Fruit fly (Drosophila melanogaster) whole organism, prepupa: ENCODE measurements around the gene Tsp29Fa.

Experiments
- Blimp-1 ChIP-seq: fragments of 200-800 bp; sonication (Bioruptor generic); optimal IDR thresholded peaks from 3 replicates; lab custom pipeline; 2017; ENCODE audit warnings: missing biosample characterization, missing genetic modification characterization, mild to moderate bottlenecking, moderate library complexity, missing genetic modification reagents
- CG10669 ChIP-seq: fragments of 200-800 bp; sonication (Bioruptor generic); optimal IDR thresholded peaks from 3 replicates; lab custom pipeline; 2018; ENCODE audit warnings: missing biosample characterization, mild to moderate bottlenecking, missing genetic modification characterization, moderate library complexity
- CG11294 ChIP-seq: fragments of 200-800 bp; sonication (Bioruptor generic); IDR thresholded peaks from 2 replicates; pipeline ENCODE4 v1.3.6; 2022; ENCODE audit warnings: missing biosample characterization, missing genetic modification characterization
- CG11762 ChIP-seq: fragments of 200-800 bp; sonication (Bioruptor generic); optimal IDR thresholded peaks from 3 replicates; lab custom pipeline; 2016; ENCODE audit warnings: missing biosample characterization, missing genetic modification characterization; ENCODE audit not compliant: insufficient read depth
- CG11902 ChIP-seq: fragments of 200-800 bp; sonication (Bioruptor generic); optimal IDR thresholded peaks from 3 replicates; lab custom pipeline; 2016; ENCODE audit warnings: missing biosample characterization, missing genetic modification characterization
- CG15336 ChIP-seq: fragments of 200-800 bp; sonication (Bioruptor generic); IDR thresholded peaks from 2 replicates; pipeline ENCODE4 v1.3.6; 2022; ENCODE audit warnings: missing biosample characterization, missing genetic modification characterization
- CG1621 ChIP-seq: fragments of 200-800 bp; sonication (Bioruptor generic); optimal IDR thresholded peaks from 3 replicates; lab custom pipeline; 2018; ENCODE audit warnings: missing biosample characterization, mild to moderate bottlenecking, missing genetic modification characterization
- CG3032 ChIP-seq: fragments of 200-800 bp; optimal IDR thresholded peaks from 2 replicates; lab custom pipeline; 2019; ENCODE audit warnings: missing biosample characterization, mild to moderate bottlenecking, missing genetic modification characterization, moderate library complexity
- CG31627 ChIP-seq: fragments of 200-800 bp; sonication (Bioruptor generic); optimal IDR thresholded peaks from 3 replicates; lab custom pipeline; 2016; ENCODE audit warnings: missing biosample characterization, missing genetic modification characterization
- CG32006 ChIP-seq: fragments of 200-800 bp; sonication (Bioruptor generic); optimal IDR thresholded peaks from 3 replicates; lab custom pipeline; 2017; ENCODE audit warnings: missing biosample characterization, mild to moderate bottlenecking, missing genetic modification characterization
- CG3919 ChIP-seq: fragments of 200-800 bp; sonication (Bioruptor generic); optimal IDR thresholded peaks from 3 replicates; lab custom pipeline; 2016; ENCODE audit warnings: missing biosample characterization, missing genetic modification characterization
- CG6163 ChIP-seq: fragments of 200-800 bp; sonication (Bioruptor generic); IDR thresholded peaks from 3 replicates; pipeline ENCODE4 v1.3.6; 2022; ENCODE audit warnings: missing biosample characterization, missing genetic modification characterization
- CG6808 ChIP-seq: fragments of 200-800 bp; sonication (Bioruptor generic); optimal IDR thresholded peaks from 3 replicates; lab custom pipeline; 2017; ENCODE audit warnings: missing biosample characterization, missing genetic modification characterization, mild to moderate bottlenecking, moderate library complexity, missing genetic modification reagents
- CG6854 ChIP-seq: fragments of 200-800 bp; sonication (Bioruptor generic); optimal IDR thresholded peaks from 2 replicates; lab custom pipeline; 2017; ENCODE audit warnings: missing biosample characterization, mild to moderate bottlenecking, missing genetic modification characterization
- CG7368 ChIP-seq: fragments of 200-800 bp; sonication (Bioruptor generic); optimal IDR thresholded peaks from 3 replicates; lab custom pipeline; 2016; ENCODE audit warnings: missing biosample characterization, missing genetic modification characterization
- CG8119 ChIP-seq: fragments of 200-800 bp; sonication (Bioruptor generic); IDR thresholded peaks from 3 replicates; pipeline ENCODE4 v1.3.6; 2022; ENCODE audit warnings: missing biosample characterization, missing genetic modification characterization
- CG8319 ChIP-seq: fragments of 200-800 bp; sonication (Bioruptor generic); optimal IDR thresholded peaks from 3 replicates; lab custom pipeline; 2016; ENCODE audit warnings: missing biosample characterization, missing genetic modification characterization
- CG8632 ChIP-seq: fragments of 200-800 bp; sonication (Bioruptor generic); optimal IDR thresholded peaks from 3 replicates; lab custom pipeline; 2016; ENCODE audit warnings: missing biosample characterization, missing genetic modification characterization
- CG9139 ChIP-seq: fragments of 200-800 bp; sonication (Bioruptor generic); optimal IDR thresholded peaks from 3 replicates; lab custom pipeline; 2017; ENCODE audit warnings: missing biosample characterization, mild to moderate bottlenecking, missing genetic modification characterization
- Eip93F ChIP-seq: fragments of 200-800 bp; sonication (Bioruptor generic); optimal IDR thresholded peaks from 2 replicates; lab custom pipeline; 2016; ENCODE audit warnings: missing biosample characterization, mild to moderate bottlenecking, missing genetic modification characterization
- Ets21C ChIP-seq: fragments of 200-800 bp; sonication (Bioruptor generic); optimal IDR thresholded peaks from 3 replicates; lab custom pipeline; 2016; ENCODE audit warnings: missing biosample characterization, missing genetic modification characterization
- Ets96B ChIP-seq: fragments of 200-800 bp; optimal IDR thresholded peaks from 2 replicates; lab custom pipeline; 2019; ENCODE audit warnings: missing biosample characterization, mild to moderate bottlenecking, missing genetic modification characterization, moderate library complexity
- Hr38 ChIP-seq: sonication (Bioruptor generic); optimal IDR thresholded peaks from 2 replicates; lab custom pipeline; 2016; ENCODE audit warnings: missing biosample characterization, missing genetic modification characterization
- Hr39 ChIP-seq: fragments of 200-800 bp; sonication (Bioruptor generic); optimal IDR thresholded peaks from 2 replicates; lab custom pipeline; 2016; ENCODE audit warnings: missing biosample characterization, missing genetic modification characterization
- Hr4 ChIP-seq: fragments of 200-800 bp; sonication (Bioruptor generic); optimal IDR thresholded peaks from 3 replicates; lab custom pipeline; 2016; ENCODE audit warnings: missing biosample characterization, missing genetic modification characterization
- Lpt ChIP-seq: fragments of 200-800 bp; sonication (Bioruptor generic); optimal IDR thresholded peaks from 3 replicates; lab custom pipeline; 2016; ENCODE audit warnings: missing biosample characterization, missing genetic modification characterization
- Met ChIP-seq: fragments of 200-800 bp; sonication (Bioruptor generic); optimal IDR thresholded peaks from 3 replicates; lab custom pipeline; 2016; ENCODE audit warnings: missing biosample characterization, missing genetic modification characterization
- OdsH ChIP-seq: fragments of 200-800 bp; sonication (Bioruptor generic); optimal IDR thresholded peaks from 3 replicates; lab custom pipeline; 2016; ENCODE audit warnings: missing biosample characterization, missing genetic modification characterization
- Sox102F ChIP-seq: fragments of 200-800 bp; sonication (Bioruptor generic); optimal IDR thresholded peaks from 2 replicates; lab custom pipeline; 2016; ENCODE audit warnings: missing biosample characterization, mild to moderate bottlenecking, missing genetic modification characterization
- Sox14 ChIP-seq: fragments of 200-800 bp; sonication (Bioruptor generic); optimal IDR thresholded peaks from 3 replicates; lab custom pipeline; 2016; ENCODE audit warnings: missing biosample characterization, missing genetic modification characterization
- Sox15 ChIP-seq: fragments of 200-800 bp; sonication (Bioruptor generic); optimal IDR thresholded peaks from 3 replicates; lab custom pipeline; 2016; ENCODE audit warnings: missing biosample characterization, missing genetic modification characterization
- dsx ChIP-seq: fragments of 200-800 bp; optimal IDR thresholded peaks from 3 replicates; lab custom pipeline; 2019; ENCODE audit warnings: missing biosample characterization, mild to moderate bottlenecking, missing genetic modification characterization, moderate library complexity; ENCODE audit not compliant: poor library complexity, severe bottlenecking
- eg ChIP-seq: fragments of 200-800 bp; sonication (Bioruptor generic); IDR thresholded peaks from 3 replicates; pipeline ENCODE4 v1.3.6; 2022; ENCODE audit warnings: missing biosample characterization, missing genetic modification characterization
- esn ChIP-seq: fragments of 200-800 bp; sonication (Bioruptor generic); optimal IDR thresholded peaks from 2 replicates; lab custom pipeline; 2016; ENCODE audit warnings: missing biosample characterization, mild to moderate bottlenecking, missing genetic modification characterization, moderate library complexity
- fd59A ChIP-seq: fragments of 200-800 bp; sonication (Bioruptor generic); optimal IDR thresholded peaks from 2 replicates; lab custom pipeline; 2017; ENCODE audit warnings: missing biosample characterization, mild to moderate bottlenecking, missing genetic modification characterization, missing genetic modification reagents
- fd85E ChIP-seq: fragments of 200-800 bp; sonication (Bioruptor generic); optimal IDR thresholded peaks from 3 replicates; lab custom pipeline; 2016; ENCODE audit warnings: missing biosample characterization, missing genetic modification characterization
- fkh ChIP-seq: fragments of 200-800 bp; sonication (Bioruptor generic); optimal IDR thresholded peaks from 3 replicates; lab custom pipeline; 2017; ENCODE audit warnings: missing biosample characterization, mild to moderate bottlenecking, missing genetic modification characterization, moderate library complexity
- lz ChIP-seq: fragments of 200-800 bp; sonication (Bioruptor generic); optimal IDR thresholded peaks from 3 replicates; lab custom pipeline; 2016; ENCODE audit warnings: missing biosample characterization, missing genetic modification characterization
- pdm3 ChIP-seq: fragments of 200-800 bp; sonication (Bioruptor generic); optimal IDR thresholded peaks from 3 replicates; lab custom pipeline; 2016; ENCODE audit warnings: missing biosample characterization, missing genetic modification characterization
- salr ChIP-seq, 2 experiments: fragments of 200-800 bp; sonication (Bioruptor generic); optimal IDR thresholded peaks; 3 replicates each; lab custom pipeline; 2016 to 2018; ENCODE audit warnings: missing biosample characterization in 2 of 2, missing genetic modification characterization in 2 of 2, mild to moderate bottlenecking in 1 of 2
- spab ChIP-seq: fragments of 200-800 bp; sonication (Bioruptor generic); optimal IDR thresholded peaks from 2 replicates; lab custom pipeline; 2017; ENCODE audit warnings: missing biosample characterization, mild to moderate bottlenecking, missing genetic modification characterization, missing genetic modification reagents
- ss ChIP-seq, 2 experiments: fragments of 200-800 bp; sonication (Bioruptor generic); optimal IDR thresholded peaks; 2 replicates in 1 of 2; 3 replicates in 1 of 2; lab custom pipeline; 2017 to 2018; ENCODE audit warnings: mild to moderate bottlenecking in 2 of 2, missing biosample characterization in 2 of 2, missing genetic modification characterization in 2 of 2, moderate library complexity in 1 of 2
- svp ChIP-seq: fragments of 200-800 bp; sonication (Bioruptor generic); peaks from one replicate; lab custom pipeline; 2016; ENCODE audit warnings: missing biosample characterization, missing genetic modification characterization
- topi ChIP-seq: fragments of 200-800 bp; sonication (Bioruptor generic); optimal IDR thresholded peaks from 3 replicates; lab custom pipeline; 2016; ENCODE audit warnings: missing biosample characterization, missing genetic modification characterization
- vri ChIP-seq: fragments of 200-800 bp; sonication (Bioruptor generic); optimal IDR thresholded peaks from 3 replicates; lab custom pipeline; 2016; ENCODE audit warnings: missing biosample characterization, mild to moderate bottlenecking, missing genetic modification characterization

Tsp29Fa gene

DNA sequence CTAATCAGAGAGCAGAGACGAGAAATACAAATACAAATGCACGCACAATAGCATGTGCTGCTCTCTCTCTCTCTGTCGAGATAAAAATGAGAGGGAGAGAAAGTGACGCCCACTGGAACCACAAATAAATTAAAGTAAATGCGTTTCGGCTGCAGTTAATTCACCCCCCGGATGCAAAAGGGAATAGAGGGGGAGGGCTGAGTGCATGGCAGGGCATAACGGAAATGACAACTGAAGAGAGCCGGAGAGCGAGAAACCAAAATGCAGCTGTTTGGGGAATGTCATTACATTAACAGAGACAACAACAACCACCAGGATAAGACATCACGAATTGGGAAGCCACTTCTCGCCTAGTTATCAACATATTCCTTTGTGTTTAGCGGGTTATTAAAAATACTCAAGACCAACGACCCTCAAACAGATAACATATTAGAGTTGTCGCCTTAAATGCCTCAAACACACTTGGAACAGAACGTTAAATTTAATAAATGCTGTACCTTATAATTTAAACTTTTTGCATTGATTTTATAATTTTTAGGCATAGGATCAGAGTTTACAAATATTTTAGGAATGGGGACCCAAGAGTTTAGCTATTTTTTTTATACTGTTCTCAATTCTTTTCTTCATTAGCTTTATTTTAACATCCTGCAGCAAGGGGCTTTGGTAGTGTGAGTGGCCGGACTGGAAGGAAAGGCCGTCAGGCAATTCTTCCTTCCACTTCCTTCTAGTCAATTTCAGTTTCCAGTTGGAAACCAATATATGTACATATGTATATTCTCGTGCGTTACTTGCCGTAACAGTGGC lies 16.4 kb downstream of the Tsp29Fa start (continued):
- peak; percentile 21 for TF ChIP-seq dsx (GFP tag; lab: Kevin White, UChicago)
- peak; percentile 86 for TF ChIP-seq Met (GFP tag; lab: Kevin White, UChicago)
- no peak for TF ChIP-seq Lpt (GFP tag; lab: Kevin White, UChicago)
- no peak for TF ChIP-seq CG8119 (GFP tag; lab: Robert Waterston, UW)
- TF ChIP-seq spab = peak; percentile 65
- TF ChIP-seq CG10669 (GFP tag; lab: Kevin White, UChicago) = peak; percentile 58
- peak; percentile 67 for TF ChIP-seq CG6808 (GFP tag; lab: Kevin White, UChicago)
- TF ChIP-seq pdm3 = peak; percentile 57
- TF ChIP-seq CG32006 = peak; percentile 65
- TF ChIP-seq eg (GFP tag; lab: Robert Waterston, UW) = no peak
- TF ChIP-seq CG11294 (GFP tag; lab: Robert Waterston, UW) = no peak
- peak; percentile 72 for TF ChIP-seq fd59A (GFP tag; lab: Kevin White, UChicago)
- no peak for TF ChIP-seq Hr38 (GFP tag; lab: Kevin White, UChicago)
- TF ChIP-seq CG9139 (GFP tag; lab: Kevin White, UChicago) = peak; percentile 32
- peak; percentile 80 for TF ChIP-seq Hr39 (GFP tag; lab: Kevin White, UChicago)
- peak; percentile 28 for TF ChIP-seq CG7368
- TF ChIP-seq OdsH (GFP tag; lab: Kevin White, UChicago) = peak; percentile 64
- TF ChIP-seq Sox102F (GFP tag; lab: Kevin White, UChicago) = peak; percentile 70
- TF ChIP-seq CG3032 (tag; lab: Kevin White, UChicago) = peak; percentile 64
- peak; percentile 41 to 68 for TF ChIP-seq salr (GFP tag; optimal IDR thresholded peaks at IDR 0.05; lab: Kevin White, UChicago)
- TF ChIP-seq topi (GFP tag; lab: Kevin White, UChicago) = peak; percentile 84
- peak; percentile 68 for TF ChIP-seq CG11902
- peak; percentile 80 for TF ChIP-seq vri (GFP tag; lab: Kevin White, UChicago)
- peak; percentile 48 for TF ChIP-seq Ets96B
- peak; percentile 79 for TF ChIP-seq CG31627 (GFP tag; lab: Kevin White, UChicago)
- TF ChIP-seq svp (GFP tag; lab: Kevin White, UChicago) = peak; percentile 89

DNA sequence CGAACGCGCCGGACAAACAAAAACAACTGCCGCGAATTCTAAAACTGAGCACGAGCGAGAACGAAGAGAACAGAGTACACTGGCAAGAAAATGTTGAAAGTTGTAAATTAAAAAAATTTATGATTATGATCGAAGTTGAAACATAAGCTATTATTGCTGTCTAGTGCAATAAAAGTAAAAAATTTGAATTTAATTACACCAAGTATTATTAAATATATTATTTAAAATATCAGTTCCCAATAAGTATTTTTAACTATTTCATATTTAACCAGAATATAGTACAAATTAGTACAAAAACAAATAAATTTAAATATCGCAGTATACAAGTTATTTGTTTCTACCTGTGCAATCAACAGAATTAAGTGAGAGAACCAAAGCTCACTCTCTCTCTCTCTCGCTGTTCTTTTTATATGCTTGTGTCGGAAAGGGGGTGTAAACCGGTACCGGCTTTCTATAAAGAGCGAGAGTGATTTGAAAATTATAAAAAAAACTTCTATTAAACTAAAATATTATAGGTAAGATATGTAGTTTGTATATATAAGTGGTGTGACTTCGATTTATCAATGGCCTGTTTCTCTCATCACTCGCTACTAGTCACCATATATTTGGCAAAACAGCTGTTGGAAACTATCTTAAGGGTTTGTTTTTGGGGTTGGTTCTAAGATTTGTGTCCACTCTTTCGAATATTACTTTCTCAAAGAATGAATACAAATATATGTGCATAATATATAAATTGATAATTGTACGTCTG lies 17.6 kb downstream of the Tsp29Fa start, which contains the start of gene C1GalTA:
TSS of gene C1GalTA (minus strand) at position 33 of the 751 bp plus-strand sequence.
- TF ChIP-seq CG15336 (GFP tag; lab: Robert Waterston, UW) (peak; percentile 98), Hr4 (GFP tag; lab: Kevin White, UChicago) (peak; percentile 75), Blimp-1 (GFP tag; lab: Kevin White, UChicago) (peak; percentile 95), lz (peak; percentile 88), CG6854 (peak; percentile 94), fd85E (GFP tag; lab: Kevin White, UChicago) (peak; percentile 77), CG11762 (GFP tag; lab: Kevin White, UChicago) (peak; percentile 96), CG1621 (tag; lab: Kevin White, UChicago) (peak; percentile 90), CG6163 (GFP tag; lab: Robert Waterston, UW) (peak; percentile 97), CG10669 (GFP tag; lab: Kevin White, UChicago) (peak; percentile 97), CG8632 (GFP tag; lab: Kevin White, UChicago) (peak; percentile 98), Ets96B (peak; percentile 99), CG3032 (tag; lab: Kevin White, UChicago) (peak; percentile 100), Eip93F (GFP tag; lab: Kevin White, UChicago) (peak; percentile 73), CG9139 (GFP tag; lab: Kevin White, UChicago) (peak; percentile 97), Sox15 (GFP tag; lab: Kevin White, UChicago) (peak; percentile 78), Sox102F (GFP tag; lab: Kevin White, UChicago) (peak; percentile 85), CG31627 (GFP tag; lab: Kevin White, UChicago) (peak; percentile 80), spab (peak; percentile 98), esn (GFP tag; lab: Kevin White, UChicago) (peak; percentile 96), CG32006 (peak; percentile 97), CG11902 (peak; percentile 82), CG3919 (GFP tag; lab: Kevin White, UChicago) (peak; percentile 97), CG6808 (GFP tag; lab: Kevin White, UChicago) (peak; percentile 97), Lpt (GFP tag; lab: Kevin White, UChicago) (peak; percentile 95), CG8319 (peak; percentile 87), Ets21C (peak; percentile 75), Sox14 (GFP tag; lab: Kevin White, UChicago) (peak; percentile 87), fkh (GFP tag; lab: Kevin White, UChicago) (peak; percentile 75), ss (GFP tag; optimal IDR thresholded peaks at IDR 0.05; lab: Kevin White, UChicago) (peak; percentile 98 to 99)
